Worm (Caenorhabditis elegans) whole organism, L1 larva: Measurements from ENCODE around the gene Y69A2AR.22.

Source experiments
- C16A3.4 ChIP-seq: fragments of 150-350 bp; optimal IDR thresholded peaks from 2 replicates; lab custom pipeline; 2014; ENCODE audit warnings: missing biosample characterization, missing genetic modification characterization
- ama-1 ChIP-seq: fragments of 150-350 bp; optimal IDR thresholded peaks from 2 replicates; lab custom pipeline; 2014
- ceh-63 ChIP-seq: fragments of 200-800 bp; sonication (Bioruptor generic); optimal IDR thresholded peaks from 2 replicates; lab custom pipeline; 2018; ENCODE audit warnings: mild to moderate bottlenecking, missing genetic modification characterization, missing compliant biosample characterization
- ceh-82 ChIP-seq, 3 experiments: fragments of 150-350 bp in 1 of 3; sonication (generic microtip) in 2 of 3; optimal IDR thresholded peaks; 2 replicates each; lab custom pipeline; 2014 to 2017; ENCODE audit warnings: missing biosample characterization in 3 of 3, missing genetic modification characterization in 3 of 3
- ceh-88 ChIP-seq: fragments of 200-800 bp; sonication (Bioruptor generic); IDR thresholded peaks from 2 replicates; pipeline ENCODE4 v1.3.6; 2022; ENCODE audit warnings: missing genetic modification characterization, missing compliant biosample characterization
- efl-1 ChIP-seq, 4 experiments: fragments of 150-350 bp; optimal IDR thresholded peaks in 3 of 4; peaks in 1 of 4; 1 replicate in 1 of 4; 2 replicates in 3 of 4; lab custom pipeline; 2014; ENCODE audit warnings: missing biosample characterization in 2 of 4, missing genetic modification characterization in 2 of 4, missing genetic modification reagents in 2 of 4
- egl-27 ChIP-seq, 2 experiments: fragments of 150-350 bp in 1 of 2; sonication (generic microtip); optimal IDR thresholded peaks; 3 replicates each; lab custom pipeline; 2017 to 2018; ENCODE audit warnings: missing biosample characterization in 2 of 2, missing genetic modification characterization in 2 of 2, missing genetic modification reagents in 2 of 2
- elt-2 ChIP-seq: sonication (generic microtip); optimal IDR thresholded peaks from 2 replicates; lab custom pipeline; 2016; ENCODE audit warnings: missing genetic modification characterization, mild to moderate bottlenecking, inconsistent platforms, missing compliant biosample characterization, missing genetic modification reagents
- fkh-8 ChIP-seq: sonication (generic microtip); optimal IDR thresholded peaks from 2 replicates; lab custom pipeline; 2016; ENCODE audit warnings: mild to moderate bottlenecking, missing genetic modification characterization, missing compliant biosample characterization
- fos-1 ChIP-seq: fragments of 150-350 bp; optimal IDR thresholded peaks from 2 replicates; lab custom pipeline; 2014; ENCODE audit warnings: missing biosample characterization, missing genetic modification characterization
- hlh-17 ChIP-seq: fragments of 200-800 bp; sonication (Bioruptor generic); optimal IDR thresholded peaks from 2 replicates; lab custom pipeline; 2018; ENCODE audit warnings: missing genetic modification characterization, mild to moderate bottlenecking, missing compliant biosample characterization, moderate library complexity, borderline replicate concordance
- irx-1 ChIP-seq: sonication (generic microtip); optimal IDR thresholded peaks from 2 replicates; lab custom pipeline; 2016; ENCODE audit warnings: missing genetic modification characterization, missing compliant biosample characterization
- lin-14 ChIP-seq: fragments of 200-800 bp; sonication (Bioruptor generic); optimal IDR thresholded peaks from 2 replicates; lab custom pipeline; 2018; ENCODE audit warnings: mild to moderate bottlenecking, missing genetic modification characterization, moderate library complexity, missing compliant biosample characterization
- lin-39 ChIP-seq: fragments of 150-350 bp; optimal IDR thresholded peaks from 2 replicates; lab custom pipeline; 2014; ENCODE audit warnings: missing biosample characterization, missing genetic modification reagents, missing genetic modification characterization
- mdl-1 ChIP-seq, 2 experiments: fragments of 150-350 bp; optimal IDR thresholded peaks; 2 replicates each; lab custom pipeline; 2014 to 2017; ENCODE audit warnings: missing biosample characterization in 2 of 2, missing genetic modification characterization in 2 of 2, inconsistent platforms in 1 of 2
- mef-2 ChIP-seq: fragments of 150-350 bp; optimal IDR thresholded peaks from 2 replicates; lab custom pipeline; 2014; ENCODE audit warnings: missing biosample characterization, missing genetic modification characterization
- mep-1 ChIP-seq: fragments of 150-350 bp; optimal IDR thresholded peaks from 2 replicates; lab custom pipeline; 2014; ENCODE audit warnings: missing biosample characterization, missing genetic modification characterization
- nhr-11 ChIP-seq: fragments of 150-350 bp; optimal IDR thresholded peaks from 2 replicates; lab custom pipeline; 2014; ENCODE audit warnings: missing biosample characterization, missing genetic modification characterization
- nhr-20 ChIP-seq: sonication (generic microtip); optimal IDR thresholded peaks from 2 replicates; lab custom pipeline; 2016; ENCODE audit warnings: mild to moderate bottlenecking, missing genetic modification characterization, missing compliant biosample characterization
- nhr-237 ChIP-seq: fragments of 150-350 bp; optimal IDR thresholded peaks from 2 replicates; lab custom pipeline; 2014; ENCODE audit warnings: missing biosample characterization, missing genetic modification characterization
- nhr-28 ChIP-seq: fragments of 150-350 bp; optimal IDR thresholded peaks from 2 replicates; lab custom pipeline; 2014; ENCODE audit warnings: missing biosample characterization, missing genetic modification characterization
- nhr-47 ChIP-seq: sonication (generic microtip); optimal IDR thresholded peaks from 2 replicates; lab custom pipeline; 2016; ENCODE audit warnings: mild to moderate bottlenecking, missing genetic modification characterization, moderate library complexity, missing compliant biosample characterization
- nhr-71 ChIP-seq: sonication (generic microtip); optimal IDR thresholded peaks from 2 replicates; lab custom pipeline; 2016; ENCODE audit warnings: mild to moderate bottlenecking, missing genetic modification characterization, moderate library complexity, missing compliant biosample characterization
- nhr-76 ChIP-seq: sonication (generic microtip); optimal IDR thresholded peaks from 2 replicates; lab custom pipeline; 2017; ENCODE audit warnings: missing biosample characterization, missing genetic modification characterization
- nhr-77 ChIP-seq: fragments of 150-350 bp; optimal IDR thresholded peaks from 2 replicates; lab custom pipeline; 2014; ENCODE audit warnings: missing biosample characterization, missing genetic modification characterization
- nhr-84 ChIP-seq: sonication (generic microtip); optimal IDR thresholded peaks from 2 replicates; lab custom pipeline; 2017; ENCODE audit warnings: missing biosample characterization, missing genetic modification characterization
- nhr-90 ChIP-seq: sonication (generic microtip); optimal IDR thresholded peaks from 2 replicates; lab custom pipeline; 2016; ENCODE audit warnings: mild to moderate bottlenecking, missing genetic modification characterization, missing compliant biosample characterization; ENCODE audit not compliant: poor library complexity
- pax-3 ChIP-seq: fragments of 200-800 bp; sonication (Bioruptor generic); optimal IDR thresholded peaks from 2 replicates; lab custom pipeline; 2018; ENCODE audit warnings: mild to moderate bottlenecking, missing genetic modification characterization, moderate library complexity, missing compliant biosample characterization
- rnt-1 ChIP-seq: sonication (generic microtip); optimal IDR thresholded peaks from 2 replicates; lab custom pipeline; 2016; ENCODE audit warnings: mild to moderate bottlenecking, missing genetic modification characterization, moderate library complexity, missing compliant biosample characterization
- snu-23 ChIP-seq: sonication (generic microtip); optimal IDR thresholded peaks from 2 replicates; lab custom pipeline; 2016; ENCODE audit warnings: missing genetic modification characterization, missing compliant biosample characterization
- sptf-1 ChIP-seq: fragments of 150-350 bp; optimal IDR thresholded peaks from 2 replicates; lab custom pipeline; 2014; ENCODE audit warnings: missing biosample characterization, missing genetic modification characterization
- swsn-7 ChIP-seq: sonication (generic microtip); optimal IDR thresholded peaks from 2 replicates; lab custom pipeline; 2016; ENCODE audit warnings: missing genetic modification characterization, missing compliant biosample characterization
- tbx-2 ChIP-seq: sonication (generic microtip); optimal IDR thresholded peaks from 2 replicates; lab custom pipeline; 2016; ENCODE audit warnings: missing genetic modification characterization, missing compliant biosample characterization
- unc-30 ChIP-seq: sonication (generic microtip); optimal IDR thresholded peaks from 2 replicates; lab custom pipeline; 2017; ENCODE audit warnings: missing biosample characterization, missing genetic modification characterization
- unc-62 ChIP-seq: fragments of 150-350 bp; optimal IDR thresholded peaks from 2 replicates; lab custom pipeline; 2014; ENCODE audit warnings: missing biosample characterization, missing genetic modification reagents, missing genetic modification characterization
- xbp-1 ChIP-seq: sonication (generic microtip); optimal IDR thresholded peaks from 2 replicates; lab custom pipeline; 2016; ENCODE audit warnings: missing genetic modification characterization, missing compliant biosample characterization
- zag-1 ChIP-seq: fragments of 150-350 bp; optimal IDR thresholded peaks from 2 replicates; lab custom pipeline; 2014; ENCODE audit warnings: missing biosample characterization, missing genetic modification characterization

Y69A2AR.22 gene

DNA sequence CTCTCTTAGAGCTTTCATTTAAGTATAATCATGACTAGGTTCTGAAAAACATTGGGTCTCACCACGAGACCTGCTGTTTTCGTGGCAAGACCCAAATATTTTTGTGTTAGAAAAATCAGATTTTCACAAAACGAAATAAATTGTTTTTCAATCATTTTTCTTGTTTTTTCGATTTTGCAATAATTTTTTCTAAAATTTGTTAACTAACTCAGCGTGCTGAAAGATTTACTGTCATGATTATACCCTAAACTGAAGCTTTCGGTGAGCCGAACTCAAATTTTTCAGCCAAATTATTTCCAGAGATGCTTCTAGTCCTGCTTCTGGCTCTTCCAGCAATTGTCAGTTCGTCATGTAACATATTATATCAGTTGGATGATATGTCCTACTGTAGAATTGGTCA, 25.8 kb downstream of the Y69A2AR.22 start, which contains the start of gene Y69A2AL.2:
TSS of gene Y69A2AL.2 (plus strand) at position 301 of the 400 bp plus-strand sequence.
- TF ChIP-seq ceh-63 (GFP tag; lab: Kevin White, UChicago) (no peak), mep-1 (tag; lab: Kevin White, UChicago) (no peak), swsn-7 (tag; lab: Kevin White, UChicago) (no peak), ama-1 (lab: Kevin White, UChicago) (no peak), lin-14 (no peak), nhr-20 (tag; lab: Kevin White, UChicago) (no peak), ceh-82 (tag; optimal IDR thresholded peaks at IDR 0.05; lab: Kevin White, UChicago) (no peak), nhr-84 (tag; lab: Kevin White, UChicago) (no peak), rnt-1 (no peak), nhr-71 (tag; lab: Kevin White, UChicago) (no peak), mdl-1 (tag; optimal IDR thresholded peaks at IDR 0.05; lab: Kevin White, UChicago) (no peak), unc-62 (GFP tag; lab: Kevin White, UChicago) (no peak), fkh-8 (tag; lab: Kevin White, UChicago) (no peak), nhr-77 (no peak), elt-2 (tag; lab: Kevin White, UChicago) (no peak)

DNA sequence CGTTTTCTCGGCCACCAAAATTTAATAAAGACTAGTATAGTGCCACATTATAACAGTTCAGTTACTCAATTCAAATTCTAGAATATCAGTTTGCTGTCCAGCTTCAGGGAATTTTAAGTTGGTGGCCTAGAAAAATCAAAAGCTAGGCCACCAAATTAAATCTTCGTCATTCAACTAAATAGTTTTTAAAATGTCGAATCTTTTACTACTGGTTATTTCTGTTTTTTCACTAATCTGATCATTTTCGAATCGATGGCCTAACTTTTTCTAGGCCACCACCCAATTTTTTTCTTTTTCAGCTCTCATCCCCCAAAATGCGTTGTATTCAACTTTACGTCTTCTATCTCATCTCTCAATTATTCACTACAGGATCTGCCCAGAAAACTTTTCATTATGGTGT, 31.3 kb downstream of the Y69A2AR.22 start, which contains the start of gene grd-16:
TSS of gene grd-16 (plus strand) at position 301 of the 400 bp plus-strand sequence.
- TF ChIP-seq tbx-2 (tag; lab: Kevin White, UChicago) = no peak

DNA sequence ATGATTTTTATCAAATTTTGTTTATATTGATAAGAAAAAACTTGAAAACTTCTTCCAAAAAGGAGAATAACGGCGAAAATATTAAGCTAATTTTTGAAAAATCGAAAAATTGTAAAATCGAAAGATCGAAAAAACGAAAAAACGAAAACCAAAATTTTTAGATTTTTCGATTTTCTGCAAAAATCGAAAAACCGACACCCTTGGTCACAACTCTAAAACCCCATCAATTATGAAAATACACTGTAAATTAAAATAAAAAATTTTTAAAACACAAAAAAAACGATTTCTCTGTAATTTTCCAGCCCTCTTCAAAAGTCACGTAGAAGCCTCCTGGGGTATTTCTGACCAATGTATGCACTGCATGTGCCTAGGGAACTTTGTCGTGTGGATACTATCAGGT, 37.6 kb downstream of the Y69A2AR.22 start, which contains the start of gene ilys-1:
TSS of gene ilys-1 (plus strand) at position 301 of the 400 bp plus-strand sequence.
- TF ChIP-seq lin-39 (tag; lab: Kevin White, UChicago) (no peak), mef-2 (tag; lab: Kevin White, UChicago) (no peak), irx-1 (tag; lab: Kevin White, UChicago) (no peak), nhr-47 (tag; lab: Kevin White, UChicago) (no peak), rnt-1 (no peak), unc-62 (GFP tag; lab: Kevin White, UChicago) (no peak), nhr-11 (no peak), pax-3 (tag; lab: Kevin White, UChicago) (no peak), nhr-20 (tag; lab: Kevin White, UChicago) (no peak), zag-1 (tag; lab: Kevin White, UChicago) (no peak), fos-1 (tag; lab: Kevin White, UChicago) (no peak), unc-30 (tag; lab: Kevin White, UChicago) (no peak)

DNA sequence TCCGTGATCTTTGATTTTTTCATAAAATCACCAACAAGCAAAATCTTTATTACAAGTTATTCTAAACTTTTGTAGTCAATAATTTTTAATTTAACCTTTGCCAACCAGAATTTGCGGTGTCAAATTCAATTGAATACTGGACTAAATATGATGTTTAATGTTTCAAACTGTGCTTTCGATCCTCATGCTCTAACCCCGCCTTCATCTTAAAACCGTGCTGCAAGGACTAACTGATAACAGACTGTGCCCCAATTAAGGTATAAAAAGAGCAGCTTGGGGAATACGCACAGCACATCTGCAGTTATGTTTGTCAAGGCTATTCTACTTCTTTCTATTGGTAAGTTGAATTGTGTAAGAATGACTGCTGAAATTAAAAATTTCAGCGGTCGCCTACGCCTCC, 40.3 kb downstream of the Y69A2AR.22 start, which contains the start of gene ilys-2:
TSS of gene ilys-2 (plus strand) at position 301 of the 400 bp plus-strand sequence.
- TF ChIP-seq xbp-1 (tag; lab: Kevin White, UChicago) (no peak), mep-1 (tag; lab: Kevin White, UChicago) (no peak), hlh-17 (no peak)
- TF ChIP-seq, all 84 proteins: peak for 0

DNA sequence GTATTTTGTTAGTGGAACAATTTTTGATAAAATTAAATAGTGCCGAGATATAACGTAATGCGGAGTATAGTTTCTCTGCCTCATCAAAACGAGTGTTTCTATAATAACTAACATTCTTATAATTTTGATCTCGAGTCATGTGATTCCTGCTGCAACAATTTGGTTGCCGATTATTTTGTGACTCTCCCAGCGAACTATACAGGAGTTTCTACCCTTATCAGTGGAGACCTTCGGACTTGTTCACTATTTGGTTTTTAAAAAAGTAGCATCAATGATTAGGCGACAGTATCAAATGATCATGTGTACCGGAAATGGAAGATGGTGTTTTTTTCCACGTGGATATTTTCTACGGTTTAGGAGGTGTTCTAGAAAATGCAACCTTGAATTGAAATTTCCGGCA, 41.5 kb downstream of the Y69A2AR.22 start:
- TF ChIP-seq elt-2 (tag; lab: Kevin White, UChicago) = peak; percentile 36
- no peak for TF ChIP-seq irx-1 (tag; lab: Kevin White, UChicago)
- no peak for TF ChIP-seq snu-23
- TF ChIP-seq nhr-237 (tag; lab: Kevin White, UChicago) = no peak
- peak; percentile 48 for TF ChIP-seq nhr-20 (tag; lab: Kevin White, UChicago)
- no peak for TF ChIP-seq efl-1 (optimal IDR thresholded peaks at IDR 0.05; lab: Kevin White, UChicago)
- peak in 1 of 2 experiments; percentile 63 for TF ChIP-seq efl-1 (GFP tag; optimal IDR thresholded peaks at IDR 0.05 in 1 of 2; lab: Kevin White, UChicago)

DNA sequence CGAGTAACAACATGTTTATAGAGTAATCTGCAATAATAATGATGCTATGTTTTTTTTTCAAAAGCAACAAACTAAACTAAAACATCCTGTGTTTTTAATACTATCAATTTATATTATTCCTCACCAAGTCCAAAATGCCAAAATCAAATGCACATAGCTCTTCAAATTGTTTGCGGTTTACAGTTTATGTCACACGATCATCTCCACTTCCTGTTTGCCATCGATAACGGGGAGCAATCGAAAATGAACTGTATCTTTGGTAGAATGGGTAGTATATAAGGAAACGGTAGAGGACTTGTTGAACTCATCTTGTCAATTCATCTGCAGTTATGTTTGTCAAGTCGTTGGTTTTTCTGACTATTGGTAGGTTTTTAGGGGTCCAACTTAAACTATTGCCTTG, 43.6 kb downstream of the Y69A2AR.22 start, which contains the start of gene ilys-3:
TSS of gene ilys-3 (plus strand) at position 301 of the 400 bp plus-strand sequence.
- TF ChIP-seq ceh-88 (GFP tag; lab: Robert Waterston, UW) = no peak
- no peak for TF ChIP-seq mep-1 (tag; lab: Kevin White, UChicago)
- no peak for TF ChIP-seq egl-27 (tag; optimal IDR thresholded peaks at IDR 0.05; lab: Kevin White, UChicago)
- TF ChIP-seq C16A3.4 (tag; lab: Kevin White, UChicago) = no peak
- TF ChIP-seq nhr-84 (tag; lab: Kevin White, UChicago) = no peak
- TF ChIP-seq nhr-28 (tag; lab: Kevin White, UChicago) = no peak
- TF ChIP-seq nhr-76 = no peak
- TF ChIP-seq nhr-90 (tag; lab: Kevin White, UChicago) = no peak
- TF ChIP-seq sptf-1 (tag; lab: Kevin White, UChicago) = no peak
- TF ChIP-seq, all 84 proteins: peak for 0
